Fruit fly (Drosophila melanogaster) whole organism, embryonic: ENCODE measurements around the gene CG42542.

Experiments used
- Atf-2 ChIP-seq: fragments of 200-800 bp; sonication (Bioruptor generic); optimal IDR thresholded peaks from 2 replicates; lab custom pipeline; 2016; ENCODE audit warnings: missing biosample characterization, missing genetic modification characterization
- Bdp1 ChIP-seq: fragments of 200-800 bp; sonication (Bioruptor generic); optimal IDR thresholded peaks from 3 replicates; lab custom pipeline; 2016; ENCODE audit warnings: missing biosample characterization, missing genetic modification characterization
- Bgb ChIP-seq: fragments of 200-800 bp; sonication (Bioruptor generic); IDR thresholded peaks from 2 replicates; pipeline ENCODE4 v1.3.6; 2022; ENCODE audit warnings: missing biosample characterization, missing genetic modification characterization; ENCODE audit not compliant: partially characterized antibody
- CG10147 ChIP-seq: fragments of 200-800 bp; sonication (Bioruptor generic); optimal IDR thresholded peaks from 2 replicates; lab custom pipeline; 2019; ENCODE audit warnings: missing biosample characterization, mild to moderate bottlenecking, missing genetic modification characterization, moderate library complexity
- CG10209 ChIP-seq: fragments of 200-800 bp; sonication (Bioruptor generic); optimal IDR thresholded peaks from 3 replicates; lab custom pipeline; 2017; ENCODE audit warnings: missing biosample characterization, mild to moderate bottlenecking, missing genetic modification characterization, missing genetic modification reagents
- CG11456 ChIP-seq: fragments of 200-800 bp; sonication (Bioruptor generic); IDR thresholded peaks from 3 replicates; pipeline ENCODE4 v1.3.6; 2022; ENCODE audit warnings: missing biosample characterization, missing genetic modification characterization
- CG1233 ChIP-seq: fragments of 200-800 bp; sonication (Bioruptor generic); optimal IDR thresholded peaks from 4 replicates; lab custom pipeline; 2018; ENCODE audit warnings: missing biosample characterization, mild to moderate bottlenecking, missing genetic modification characterization
- CG12659 ChIP-seq: fragments of 200-800 bp; sonication (Bioruptor generic); optimal IDR thresholded peaks from 3 replicates; lab custom pipeline; 2017; ENCODE audit warnings: mild to moderate bottlenecking, missing biosample characterization, missing genetic modification reagents, missing genetic modification characterization
- CG13894 ChIP-seq: fragments of 200-800 bp; sonication (Bioruptor generic); optimal IDR thresholded peaks from 3 replicates; lab custom pipeline; 2018; ENCODE audit warnings: missing biosample characterization, mild to moderate bottlenecking, missing genetic modification characterization, moderate library complexity
- CG14860 ChIP-seq: fragments of 200-800 bp; sonication (Bioruptor generic); IDR thresholded peaks from 3 replicates; pipeline ENCODE4 v1.3.6; 2022; ENCODE audit warnings: missing biosample characterization, missing genetic modification characterization; ENCODE audit not compliant: partially characterized antibody
- CG15269 ChIP-seq: fragments of 200-800 bp; sonication (Bioruptor generic); optimal IDR thresholded peaks from 2 replicates; lab custom pipeline; 2018; ENCODE audit warnings: missing biosample characterization, mild to moderate bottlenecking, missing genetic modification characterization, moderate library complexity
- CG15479 ChIP-seq: fragments of 200-800 bp; sonication (Bioruptor generic); optimal IDR thresholded peaks from 3 replicates; lab custom pipeline; 2019; ENCODE audit warnings: missing biosample characterization, mild to moderate bottlenecking, missing genetic modification characterization, moderate library complexity
- CG15601 ChIP-seq: fragments of 200-800 bp; sonication (Bioruptor generic); optimal IDR thresholded peaks from 3 replicates; lab custom pipeline; 2019; ENCODE audit warnings: missing biosample characterization, mild to moderate bottlenecking, missing genetic modification characterization, moderate library complexity
- CG17568 ChIP-seq: fragments of 200-800 bp; sonication (Bioruptor generic); optimal IDR thresholded peaks from 2 replicates; lab custom pipeline; 2018; ENCODE audit warnings: missing biosample characterization, mild to moderate bottlenecking, missing genetic modification characterization, moderate library complexity
- CG2678 ChIP-seq: fragments of 200-800 bp; sonication (Bioruptor generic); optimal IDR thresholded peaks from 3 replicates; lab custom pipeline; 2019; ENCODE audit warnings: missing biosample characterization, mild to moderate bottlenecking, missing genetic modification characterization, moderate library complexity
- CG2875 ChIP-seq: fragments of 200-800 bp; sonication (Bioruptor generic); optimal IDR thresholded peaks from 2 replicates; lab custom pipeline; 2017; ENCODE audit warnings: missing biosample characterization, mild to moderate bottlenecking, missing genetic modification characterization, missing genetic modification reagents
- CG31388 ChIP-seq: fragments of 200-800 bp; sonication (Bioruptor generic); optimal IDR thresholded peaks from 2 replicates; lab custom pipeline; 2016; ENCODE audit warnings: missing biosample characterization, missing genetic modification characterization
- CG33213 ChIP-seq: fragments of 200-800 bp; sonication (Bioruptor generic); optimal IDR thresholded peaks from 3 replicates; lab custom pipeline; 2016; ENCODE audit warnings: missing biosample characterization, missing genetic modification characterization
- CG33557 ChIP-seq: fragments of 200-800 bp; sonication (Bioruptor generic); optimal IDR thresholded peaks from 2 replicates; lab custom pipeline; 2019; ENCODE audit warnings: missing biosample characterization, mild to moderate bottlenecking, missing genetic modification characterization, moderate library complexity
- CG5180 ChIP-seq: fragments of 200-800 bp; sonication (Bioruptor generic); optimal IDR thresholded peaks from 3 replicates; lab custom pipeline; 2017; ENCODE audit warnings: missing biosample characterization, missing genetic modification characterization, mild to moderate bottlenecking, moderate library complexity, missing genetic modification reagents
- CG6854 ChIP-seq: fragments of 200-800 bp; sonication (Bioruptor generic); optimal IDR thresholded peaks from 3 replicates; lab custom pipeline; 2017; ENCODE audit warnings: missing biosample characterization, mild to moderate bottlenecking, missing genetic modification characterization
- CG7556 ChIP-seq: fragments of 200-800 bp; sonication (Bioruptor generic); optimal IDR thresholded peaks from 2 replicates; lab custom pipeline; 2017; ENCODE audit warnings: missing biosample characterization, mild to moderate bottlenecking, missing genetic modification characterization
- Dref ChIP-seq: fragments of 200-800 bp; sonication (Bioruptor generic); IDR thresholded peaks from 2 replicates; pipeline ENCODE4 v1.3.6; 2022; ENCODE audit warnings: missing biosample characterization, missing genetic modification characterization
- Eip74EF ChIP-seq, 2 experiments: fragments of 200-800 bp in 1 of 2; fragments of >200 bp in 1 of 2; sonication (Bioruptor generic) in 1 of 2; optimal IDR thresholded peaks; 2 replicates each; lab custom pipeline; 2017 to 2019; ENCODE audit warnings: missing biosample characterization in 2 of 2, missing genetic modification characterization in 2 of 2, mild to moderate bottlenecking in 1 of 2, moderate library complexity in 1 of 2
- Fer2 ChIP-seq: fragments of 200-800 bp; sonication (Bioruptor generic); optimal IDR thresholded peaks from 2 replicates; lab custom pipeline; 2018; ENCODE audit warnings: missing biosample characterization, mild to moderate bottlenecking, missing genetic modification characterization, moderate library complexity
- Lhr ChIP-seq: fragments of 200-800 bp; sonication (Bioruptor generic); optimal IDR thresholded peaks from 3 replicates; lab custom pipeline; 2017; ENCODE audit warnings: mild to moderate bottlenecking, missing biosample characterization, missing genetic modification reagents, missing genetic modification characterization
- Neu2 ChIP-seq: fragments of 200-800 bp; sonication (Bioruptor generic); optimal IDR thresholded peaks from 3 replicates; lab custom pipeline; 2016; ENCODE audit warnings: missing biosample characterization, missing genetic modification characterization, borderline replicate concordance
- Scr ChIP-seq: fragments of 200-800 bp; sonication (Bioruptor generic); IDR thresholded peaks from 2 replicates; pipeline ENCODE4 v1.3.6; 2022; ENCODE audit warnings: missing biosample characterization, missing genetic modification characterization; ENCODE audit not compliant: partially characterized antibody
- Vsx1 ChIP-seq: fragments of 200-800 bp; sonication (Bioruptor generic); optimal IDR thresholded peaks from 2 replicates; lab custom pipeline; 2017; ENCODE audit warnings: missing biosample characterization, mild to moderate bottlenecking, missing genetic modification characterization, missing genetic modification reagents
- ap ChIP-seq: fragments of 200-800 bp; sonication (Bioruptor generic); IDR thresholded peaks from 2 replicates; pipeline ENCODE4 v1.3.6; 2022; ENCODE audit warnings: missing biosample characterization, missing genetic modification characterization
- chinmo ChIP-seq: fragments of 200-800 bp; sonication (Bioruptor generic); IDR thresholded peaks from 4 replicates; pipeline ENCODE4 v1.3.6; 2022; ENCODE audit warnings: missing biosample characterization, missing genetic modification characterization; ENCODE audit not compliant: partially characterized antibody
- chm ChIP-seq: fragments of 200-800 bp; sonication (Bioruptor generic); IDR thresholded peaks from 2 replicates; pipeline ENCODE4 v1.3.6; 2022; ENCODE audit warnings: missing biosample characterization, missing genetic modification characterization
- danr ChIP-seq: fragments of 200-800 bp; sonication (Bioruptor generic); IDR thresholded peaks from 2 replicates; pipeline ENCODE4 v1.3.6; 2022; ENCODE audit warnings: missing biosample characterization, missing genetic modification characterization
- emc ChIP-seq: fragments of 200-800 bp; sonication (Bioruptor generic); optimal IDR thresholded peaks from 2 replicates; lab custom pipeline; 2016; ENCODE audit warnings: missing biosample characterization, missing genetic modification characterization
- fu2 ChIP-seq: fragments of 200-800 bp; sonication (Bioruptor generic); optimal IDR thresholded peaks from 2 replicates; lab custom pipeline; 2016; ENCODE audit warnings: missing biosample characterization, missing genetic modification characterization
- h ChIP-seq: fragments of >200 bp; optimal IDR thresholded peaks from 2 replicates; lab custom pipeline; 2017
- kah ChIP-seq: fragments of 200-800 bp; sonication (Bioruptor generic); optimal IDR thresholded peaks from 2 replicates; lab custom pipeline; 2018; ENCODE audit warnings: missing biosample characterization, mild to moderate bottlenecking, missing genetic modification characterization
- knrl ChIP-seq: fragments of 200-800 bp; sonication (Bioruptor generic); IDR thresholded peaks from 3 replicates; pipeline ENCODE4 v1.3.6; 2022; ENCODE audit warnings: missing biosample characterization, missing genetic modification characterization; ENCODE audit not compliant: partially characterized antibody
- nerfin-2 ChIP-seq: fragments of 200-800 bp; sonication (Bioruptor generic); IDR thresholded peaks from 2 replicates; pipeline ENCODE4 v1.3.6; 2022; ENCODE audit warnings: missing biosample characterization, missing genetic modification characterization; ENCODE audit not compliant: partially characterized antibody
- nom ChIP-seq: fragments of 200-800 bp; sonication (Bioruptor generic); optimal IDR thresholded peaks from 2 replicates; lab custom pipeline; 2017; ENCODE audit warnings: missing biosample characterization, missing genetic modification characterization, mild to moderate bottlenecking, moderate library complexity, missing genetic modification reagents
- psq ChIP-seq: fragments of 200-800 bp; sonication (Bioruptor generic); optimal IDR thresholded peaks from 2 replicates; lab custom pipeline; 2017; ENCODE audit warnings: missing biosample characterization, missing genetic modification characterization
- rib ChIP-seq: fragments of 200-800 bp; sonication (Bioruptor generic); IDR thresholded peaks from 2 replicates; pipeline ENCODE4 v1.3.6; 2022; ENCODE audit warnings: missing biosample characterization, missing genetic modification characterization
- ro ChIP-seq: fragments of 200-800 bp; sonication (Bioruptor generic); IDR thresholded peaks from 2 replicates; pipeline ENCODE4 v1.3.6; 2022; ENCODE audit warnings: missing biosample characterization, missing genetic modification characterization
- row ChIP-seq: fragments of 200-800 bp; sonication (Bioruptor generic); IDR thresholded peaks from 3 replicates; pipeline ENCODE4 v1.3.6; 2022; ENCODE audit warnings: missing biosample characterization, missing genetic modification characterization
- seq ChIP-seq: fragments of 200-800 bp; sonication (Bioruptor generic); IDR thresholded peaks from 2 replicates; pipeline ENCODE4 v1.3.6; 2022; ENCODE audit warnings: missing biosample characterization, missing genetic modification characterization
- tap ChIP-seq: fragments of 200-800 bp; optimal IDR thresholded peaks from 3 replicates; lab custom pipeline; 2019; ENCODE audit warnings: missing biosample characterization, mild to moderate bottlenecking, missing genetic modification characterization, moderate library complexity
- trem ChIP-seq: fragments of 200-800 bp; optimal IDR thresholded peaks from 3 replicates; lab custom pipeline; 2019; ENCODE audit warnings: missing biosample characterization, mild to moderate bottlenecking, missing genetic modification characterization, moderate library complexity
- zen2 ChIP-seq: fragments of 200-800 bp; sonication (Bioruptor generic); IDR thresholded peaks from 3 replicates; pipeline ENCODE4 v1.3.6; 2022; ENCODE audit warnings: missing biosample characterization, missing genetic modification characterization; ENCODE audit not compliant: partially characterized antibody
- zf30C ChIP-seq: fragments of 200-800 bp; sonication (Bioruptor generic); optimal IDR thresholded peaks from 3 replicates; lab custom pipeline; 2018; ENCODE audit warnings: missing biosample characterization, mild to moderate bottlenecking, missing genetic modification characterization

The CG42542 gene

dm6 chr3R:15213362-15213989 lies 17.1 kb downstream of the CG42542 start, which contains the start of the genes CG6654 and CG4210 (continued):
- no peak for TF ChIP-seq nom (GFP tag; lab: Kevin White, UChicago)
- TF ChIP-seq danr (GFP tag; lab: Robert Waterston, UW): no peak
- TF ChIP-seq CG7556 (GFP tag; lab: Kevin White, UChicago): no peak
- no peak for TF ChIP-seq CG31388 (GFP tag; lab: Kevin White, UChicago)
- TF ChIP-seq Bgb (GFP tag; lab: Robert Waterston, UW): peak; percentile 59
- no peak for TF ChIP-seq CG17568 (GFP tag; lab: Kevin White, UChicago)
- no peak for TF ChIP-seq nerfin-2
- no peak for TF ChIP-seq h (lab: Kevin White, UChicago)
- peak; percentile 26 for TF ChIP-seq CG15601 (tag; lab: Kevin White, UChicago)
- no peak for TF ChIP-seq CG2875 (GFP tag; lab: Kevin White, UChicago)
- no peak for TF ChIP-seq Lhr (GFP tag; lab: Kevin White, UChicago)
- no peak for TF ChIP-seq CG10209 (GFP tag; lab: Kevin White, UChicago)
- TF ChIP-seq Scr: peak; percentile 68
- TF ChIP-seq ap: no peak
- no peak for TF ChIP-seq Neu2 (GFP tag; lab: Kevin White, UChicago)
- peak; percentile 20 for TF ChIP-seq CG15479 (GFP tag; lab: Kevin White, UChicago)
- no peak for TF ChIP-seq seq
- TF ChIP-seq chinmo (GFP tag; lab: Robert Waterston, UW): 0 out of 4 replicates have a peak, but pooled peaks have one; percentile 17
- TF ChIP-seq CG33557 (GFP tag; lab: Kevin White, UChicago): no peak
- no peak for TF ChIP-seq Eip74EF (GFP tag; optimal IDR thresholded peaks at IDR 0.05; lab: Kevin White, UChicago)
- no peak for TF ChIP-seq Vsx1 (GFP tag; lab: Kevin White, UChicago)
- no peak for TF ChIP-seq fu2
- TF ChIP-seq chm (GFP tag; lab: Robert Waterston, UW): 0 out of 2 replicates have a peak, but pooled peaks have one; percentile 9
- no peak for TF ChIP-seq Fer2 (tag; lab: Kevin White, UChicago)
- no peak for TF ChIP-seq CG1233
- no peak for TF ChIP-seq Bdp1 (GFP tag; lab: Kevin White, UChicago)
- TF ChIP-seq row: peak; percentile 71
- TF ChIP-seq CG2678: no peak
- TF ChIP-seq CG5180 (GFP tag; lab: Kevin White, UChicago): no peak
- no peak for TF ChIP-seq CG6854 (GFP tag; lab: Kevin White, UChicago)
- peak; percentile 26 for TF ChIP-seq CG12659 (GFP tag; lab: Kevin White, UChicago)
- no peak for TF ChIP-seq psq (GFP tag; lab: Kevin White, UChicago)
- TF ChIP-seq emc (GFP tag; lab: Kevin White, UChicago): no peak
- no peak for TF ChIP-seq CG11456 (GFP tag; lab: Robert Waterston, UW)
- TF ChIP-seq ro: no peak
- TF ChIP-seq rib (GFP tag; lab: Robert Waterston, UW): no peak
- TF ChIP-seq CG33213 (GFP tag; lab: Kevin White, UChicago): no peak
- no peak for TF ChIP-seq CG14860
- no peak for TF ChIP-seq Dref (GFP tag; lab: Robert Waterston, UW)
- TF ChIP-seq trem: peak; percentile 59
- no peak for TF ChIP-seq tap (tag; lab: Kevin White, UChicago)
- TF ChIP-seq zf30C: no peak
- no peak for TF ChIP-seq Atf-2
- peak; percentile 58; the same call in 2 of the 3 replicates for TF ChIP-seq knrl
- TF ChIP-seq CG15269 (tag; lab: Kevin White, UChicago): no peak
- TF ChIP-seq CG10147 (GFP tag; lab: Kevin White, UChicago): no peak
- TF ChIP-seq zen2 (GFP tag; lab: Robert Waterston, UW): no peak
- no peak for TF ChIP-seq kah
- TF ChIP-seq CG13894 (tag; lab: Kevin White, UChicago): no peak
